Worm (Caenorhabditis elegans): ENCODE results near the gene F21D5.6.
"Not testable (repeated sequence)": the region's sequence is repeated elsewhere in the genome, so short reads cannot be mapped to it uniquely, and the experiment has no call there.

The F21D5.6 gene

DNA sequence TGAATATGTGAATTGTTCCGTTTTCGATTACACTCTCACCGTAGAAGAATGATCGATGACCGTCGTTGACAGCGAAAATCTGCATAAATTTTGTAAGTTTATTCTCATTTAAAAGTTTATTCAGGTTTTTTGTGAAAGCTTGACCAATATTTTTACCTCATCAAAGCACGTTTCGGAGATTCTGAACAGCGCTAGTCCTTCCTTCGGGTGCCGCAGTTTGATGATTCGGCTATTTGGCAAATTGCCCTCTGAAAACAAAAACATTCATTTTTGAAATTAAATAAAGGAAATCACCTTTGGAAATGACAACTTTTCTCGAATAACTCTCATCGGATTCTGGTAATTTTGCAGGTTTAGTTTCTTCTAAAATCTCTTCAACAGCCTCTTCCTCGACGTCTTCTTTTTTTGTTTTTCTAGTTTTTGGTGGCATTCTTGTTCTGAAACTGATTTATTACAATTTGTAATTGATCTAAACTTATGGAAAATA, at the start of gene F21D5.6:
TSS of gene F21D5.6 (minus strand) at position 437 of the 487 bp plus-strand sequence.
- TF ChIP-seq dao-5 (tag; optimal IDR thresholded peaks at IDR 0.05) (no peak), W03F9.2 (tag; optimal IDR thresholded peaks at IDR 0.05) (no peak), him-1 (tag; optimal IDR thresholded peaks at IDR 0.05) (no peak)

DNA sequence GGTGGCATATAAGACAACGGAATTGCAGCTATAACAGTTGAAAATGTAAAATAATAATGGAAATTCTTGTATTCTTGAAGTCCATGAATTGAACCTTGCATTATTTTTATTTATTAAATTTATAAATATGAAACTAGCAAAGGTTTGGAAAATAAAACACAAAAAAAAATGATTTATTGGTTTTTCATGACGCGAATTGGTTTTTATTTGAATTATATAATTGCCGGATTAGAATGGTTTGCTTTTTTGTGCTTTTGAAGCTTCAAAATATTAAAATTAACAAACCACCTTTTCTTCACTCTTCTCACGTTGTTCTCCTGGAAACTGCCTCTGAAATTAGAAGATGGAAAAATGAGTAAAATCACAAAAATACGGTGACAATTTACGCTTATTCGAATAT, 49.0 kb upstream of the F21D5.6 start, which contains the start of gene sru-35:
TSS of gene sru-35 (minus strand) at position 101 of the 400 bp plus-strand sequence.
- TF ChIP-seq dao-5 (tag; optimal IDR thresholded peaks at IDR 0.05) (no peak), W03F9.2 (tag; optimal IDR thresholded peaks at IDR 0.05) (no peak), him-1 (tag; optimal IDR thresholded peaks at IDR 0.05) (no peak)

DNA sequence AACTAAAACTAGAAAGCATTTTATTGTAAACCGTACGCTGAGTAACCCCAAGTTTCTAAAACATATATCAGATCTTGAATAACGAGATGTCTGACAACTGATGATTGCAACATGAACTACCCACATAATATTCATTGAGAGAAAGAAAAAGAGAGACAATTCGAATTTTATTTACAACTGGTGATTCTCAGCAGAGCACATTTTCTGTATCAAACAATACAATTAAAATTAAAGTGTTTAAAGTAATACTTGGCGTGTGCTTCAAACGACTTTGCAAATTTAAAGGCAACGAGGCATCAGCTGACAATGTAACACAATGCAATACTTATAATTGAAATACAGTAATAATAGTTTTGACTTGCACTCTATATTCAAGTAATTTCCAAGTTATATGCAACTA, 46.9 kb upstream of the F21D5.6 start, which contains the start of gene C33D9.10:
TSS of gene C33D9.10 (minus strand) at position 101 of the 400 bp plus-strand sequence.
- TF ChIP-seq him-1, W03F9.2, dao-5 (tag; optimal IDR thresholded peaks at IDR 0.05): not testable (repeated sequence)

DNA sequence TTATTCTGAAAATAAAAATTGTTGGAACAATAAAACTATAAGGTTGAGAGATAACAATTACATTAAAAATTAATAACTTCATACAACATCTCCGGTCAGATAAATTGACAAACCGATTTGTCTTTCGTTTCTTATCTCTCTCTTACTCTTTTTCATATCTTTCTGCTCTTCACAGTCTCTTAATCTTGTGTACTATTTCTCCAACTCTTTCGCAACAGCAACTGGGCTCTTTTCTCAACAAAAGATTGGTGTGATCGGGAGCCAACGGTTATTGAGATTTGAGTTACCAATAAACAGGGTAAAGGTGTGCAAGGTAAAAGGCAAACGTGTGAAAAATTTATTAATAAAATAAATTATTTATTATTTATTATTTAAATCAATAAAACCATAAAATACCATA, 45.5 kb upstream of the F21D5.6 start, which contains the start of gene C33D9.8:
TSS of gene C33D9.8 (minus strand) at position 99 of the 400 bp plus-strand sequence.
- TF ChIP-seq dao-5 (tag; optimal IDR thresholded peaks at IDR 0.05): no peak
- TF ChIP-seq him-1 (tag; optimal IDR thresholded peaks at IDR 0.05): no peak
- TF ChIP-seq W03F9.2 (tag; optimal IDR thresholded peaks at IDR 0.05): no peak

- no peak for TF ChIP-seq him-1 (tag; optimal IDR thresholded peaks at IDR 0.05)
- no peak for TF ChIP-seq W03F9.2 (tag; optimal IDR thresholded peaks at IDR 0.05)
- no peak for TF ChIP-seq dao-5 (tag; optimal IDR thresholded peaks at IDR 0.05)
Measured at ce11 chrIV:8784855-8785327, 43.7 kb upstream of the F21D5.6 start, which contains the start of gene C33D9.13. C33D9.13 (minus strand) TSS chrIV:8785277.

ce11 chrIV:8782172-8782571, 41.0 kb upstream of the F21D5.6 start:
- TF ChIP-seq W03F9.2 (tag; optimal IDR thresholded peaks at IDR 0.05) (no peak), him-1 (tag; optimal IDR thresholded peaks at IDR 0.05) (no peak), dao-5 (tag; optimal IDR thresholded peaks at IDR 0.05) (no peak)

DNA sequence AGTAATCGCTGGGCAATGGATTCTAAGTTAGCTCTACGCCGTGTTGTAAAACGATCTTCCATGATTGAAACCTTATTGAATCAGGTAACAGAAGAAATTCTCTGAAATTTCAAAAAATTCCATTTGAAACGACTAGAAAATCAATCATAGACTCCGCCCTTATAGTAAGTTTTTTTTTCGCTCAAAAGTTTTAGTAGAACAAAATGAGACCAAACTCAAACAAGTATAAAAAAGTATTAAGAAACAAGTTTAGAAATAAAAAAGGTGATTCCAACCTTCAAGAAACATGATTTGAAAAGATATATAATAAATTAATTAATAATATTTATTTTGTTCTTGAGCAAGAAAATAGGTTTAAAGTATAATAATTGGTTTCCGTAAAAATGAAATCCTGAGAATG, 36.9 kb upstream of the F21D5.6 start, which contains the start of gene C33D9.6:
TSS of gene C33D9.6 (minus strand) at position 101 of the 400 bp plus-strand sequence.
- TF ChIP-seq W03F9.2 (tag; optimal IDR thresholded peaks at IDR 0.05): no peak
- no peak for TF ChIP-seq him-1 (tag; optimal IDR thresholded peaks at IDR 0.05)
- no peak for TF ChIP-seq dao-5 (tag; optimal IDR thresholded peaks at IDR 0.05)

DNA sequence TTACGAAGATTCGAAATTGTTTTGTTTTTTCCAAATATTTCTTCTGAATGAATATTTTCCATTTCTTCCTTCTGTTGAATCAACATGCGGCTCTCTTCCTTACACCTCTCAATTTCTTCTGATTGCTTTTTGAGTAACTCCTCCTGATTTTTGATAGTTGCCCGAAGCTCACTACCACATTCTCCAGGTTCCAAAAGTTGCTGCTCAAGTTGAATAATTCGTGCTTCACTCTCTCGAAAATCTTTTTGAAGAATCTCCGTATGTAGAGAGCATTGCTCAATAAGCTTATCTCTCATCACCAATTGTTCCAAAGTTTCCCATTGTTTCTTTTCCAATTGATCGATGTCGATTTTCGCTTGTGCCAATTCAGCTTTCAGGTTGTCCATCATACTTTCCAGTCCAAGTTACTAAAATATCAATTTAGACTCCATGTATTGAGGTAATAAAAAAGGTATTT, 31.6 kb upstream of the F21D5.6 start, which contains the start of gene F20C5.6:
TSS of gene F20C5.6 (minus strand) at position 407 of the 457 bp plus-strand sequence.
- TF ChIP-seq W03F9.2 (tag; optimal IDR thresholded peaks at IDR 0.05): no peak
- TF ChIP-seq dao-5 (tag; optimal IDR thresholded peaks at IDR 0.05): no peak
- no peak for TF ChIP-seq him-1 (tag; optimal IDR thresholded peaks at IDR 0.05)

DNA sequence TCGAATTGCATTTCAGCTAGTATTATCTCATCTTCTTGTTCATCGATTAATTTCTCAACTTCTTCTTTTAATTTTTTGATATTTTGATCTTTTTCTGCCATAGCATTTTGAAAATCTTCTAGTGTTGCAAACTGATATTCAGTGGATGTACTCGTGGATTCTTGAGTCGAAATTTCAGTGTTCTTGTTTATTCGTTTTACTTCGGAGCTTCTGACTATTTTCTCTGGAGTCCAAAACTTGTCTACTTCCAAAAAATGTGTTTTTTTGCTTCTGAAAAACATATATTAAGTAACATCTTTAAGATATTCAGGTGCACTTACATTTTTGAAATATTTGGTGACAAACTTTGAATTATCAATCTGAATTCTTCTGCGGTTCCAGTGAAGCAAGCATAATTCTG, 28.4 kb upstream of the F21D5.6 start, which contains the start of gene F20C5.5:
TSS of gene F20C5.5 (minus strand) at position 101 of the 400 bp plus-strand sequence.
- TF ChIP-seq W03F9.2 (tag; optimal IDR thresholded peaks at IDR 0.05) (no peak), dao-5 (tag; optimal IDR thresholded peaks at IDR 0.05) (no peak), him-1 (tag; optimal IDR thresholded peaks at IDR 0.05) (no peak)

ce11 chrIV:8764567-8764966, 23.4 kb upstream of the F21D5.6 start, which contains the start of gene cdc-50.B:
cdc-50.B (plus strand) TSS chrIV:8764867.
- TF ChIP-seq W03F9.2 (tag; optimal IDR thresholded peaks at IDR 0.05) (no peak), dao-5 (tag; optimal IDR thresholded peaks at IDR 0.05) (no peak), him-1 (tag; optimal IDR thresholded peaks at IDR 0.05) (no peak)

DNA sequence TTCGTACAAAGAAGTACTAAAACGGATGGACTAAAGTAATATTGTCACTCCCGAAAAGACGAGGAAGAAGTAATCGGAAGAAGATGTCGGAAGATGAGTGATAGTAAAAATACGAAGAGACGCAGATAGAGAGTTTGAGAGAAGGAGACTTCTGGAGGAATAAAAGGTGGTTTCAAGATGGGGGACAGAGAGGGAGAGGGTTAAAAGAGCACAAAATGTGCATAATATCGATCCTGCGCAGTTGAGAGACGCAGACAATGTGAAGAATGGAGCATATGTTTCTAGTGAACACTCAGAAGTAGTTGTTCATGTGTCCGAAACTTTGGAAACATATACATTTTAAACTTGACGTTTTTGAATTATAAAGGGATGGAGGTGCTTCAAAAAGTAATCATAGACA, 21.3 kb upstream of the F21D5.6 start:
- TF ChIP-seq W03F9.2 (tag; optimal IDR thresholded peaks at IDR 0.05) (no peak), dao-5 (tag; optimal IDR thresholded peaks at IDR 0.05) (no peak), him-1 (tag; optimal IDR thresholded peaks at IDR 0.05) (no peak)

DNA sequence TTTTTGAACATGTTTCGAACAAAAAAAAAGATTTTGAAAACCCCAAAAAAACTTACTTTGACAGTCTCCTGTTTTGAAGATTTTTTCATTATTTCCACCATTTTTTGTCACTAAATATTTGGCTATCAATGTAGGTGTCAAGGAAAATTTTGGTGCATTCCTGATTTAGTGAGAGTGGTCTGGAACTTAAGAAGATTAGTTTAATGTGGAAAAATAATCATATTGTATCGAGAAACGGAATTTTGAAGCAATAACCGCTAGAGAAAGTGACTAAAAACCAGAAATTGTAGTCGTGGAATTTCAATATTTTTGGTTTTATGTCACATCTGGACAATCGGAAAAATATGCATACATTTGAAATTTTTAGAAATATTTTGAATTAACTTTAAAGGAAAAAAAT, 20.7 kb upstream of the F21D5.6 start, which contains the start of the genes F20C5.11 and klp-11:
TSS of gene F20C5.11 (minus strand) at position 101 of the 400 bp plus-strand sequence.
TSS of gene klp-11 (minus strand) at position 171 of the 400 bp plus-strand sequence.
- TF ChIP-seq him-1 (tag; optimal IDR thresholded peaks at IDR 0.05) (no peak), W03F9.2 (tag; optimal IDR thresholded peaks at IDR 0.05) (no peak), dao-5 (tag; optimal IDR thresholded peaks at IDR 0.05) (no peak)

- TF ChIP-seq dao-5 (tag; optimal IDR thresholded peaks at IDR 0.05): no peak
- TF ChIP-seq him-1 (tag; optimal IDR thresholded peaks at IDR 0.05): no peak
- no peak for TF ChIP-seq W03F9.2 (tag; optimal IDR thresholded peaks at IDR 0.05)
Measured at ce11 chrIV:8758620-8759019, 17.4 kb upstream of the F21D5.6 start.

ce11 chrIV:8757729-8758128, 16.5 kb upstream of the F21D5.6 start:
- TF ChIP-seq him-1 (tag; optimal IDR thresholded peaks at IDR 0.05) (no peak), dao-5 (tag; optimal IDR thresholded peaks at IDR 0.05) (no peak), W03F9.2 (tag; optimal IDR thresholded peaks at IDR 0.05) (no peak)

All from whole organism, L4/young adult.